Fruit fly (Drosophila melanogaster) whole organism, embryonic: ENCODE results near the gene pav.

Experiments
- CG11504 ChIP-seq: fragments of 200-800 bp; sonication (Bioruptor generic); optimal IDR thresholded peaks from 3 replicates; lab custom pipeline; 2019; ENCODE audit warnings: missing biosample characterization, mild to moderate bottlenecking, missing genetic modification characterization, moderate library complexity
- CG14441 ChIP-seq: fragments of 200-800 bp; sonication (Bioruptor generic); IDR thresholded peaks from 2 replicates; pipeline ENCODE4 v1.3.6; 2022; ENCODE audit warnings: missing biosample characterization, missing genetic modification characterization
- CG3838 ChIP-seq: fragments of 200-800 bp; sonication (Bioruptor generic); optimal IDR thresholded peaks from 3 replicates; lab custom pipeline; 2016; ENCODE audit warnings: missing biosample characterization, missing genetic modification characterization
- Six4 ChIP-seq: fragments of 200-800 bp; sonication (Bioruptor generic); optimal IDR thresholded peaks from 2 replicates; lab custom pipeline; 2016; ENCODE audit warnings: missing biosample characterization, missing genetic modification characterization
- ash1 ChIP-seq: fragments of 200-800 bp; sonication (Bioruptor generic); optimal IDR thresholded peaks from 2 replicates; lab custom pipeline; 2018; ENCODE audit warnings: missing biosample characterization, mild to moderate bottlenecking, missing genetic modification characterization
- bsh ChIP-seq, 2 experiments: fragments of 200-800 bp; sonication (Bioruptor generic); optimal IDR thresholded peaks; 2 replicates each; lab custom pipeline; 2017 to 2018; ENCODE audit warnings: mild to moderate bottlenecking in 2 of 2, missing biosample characterization in 2 of 2, missing genetic modification characterization in 2 of 2, moderate library complexity in 1 of 2
- sima ChIP-seq: fragments of 200-800 bp; sonication (Bioruptor generic); optimal IDR thresholded peaks from 2 replicates; lab custom pipeline; 2016; ENCODE audit warnings: missing biosample characterization, missing genetic modification characterization

DNA sequence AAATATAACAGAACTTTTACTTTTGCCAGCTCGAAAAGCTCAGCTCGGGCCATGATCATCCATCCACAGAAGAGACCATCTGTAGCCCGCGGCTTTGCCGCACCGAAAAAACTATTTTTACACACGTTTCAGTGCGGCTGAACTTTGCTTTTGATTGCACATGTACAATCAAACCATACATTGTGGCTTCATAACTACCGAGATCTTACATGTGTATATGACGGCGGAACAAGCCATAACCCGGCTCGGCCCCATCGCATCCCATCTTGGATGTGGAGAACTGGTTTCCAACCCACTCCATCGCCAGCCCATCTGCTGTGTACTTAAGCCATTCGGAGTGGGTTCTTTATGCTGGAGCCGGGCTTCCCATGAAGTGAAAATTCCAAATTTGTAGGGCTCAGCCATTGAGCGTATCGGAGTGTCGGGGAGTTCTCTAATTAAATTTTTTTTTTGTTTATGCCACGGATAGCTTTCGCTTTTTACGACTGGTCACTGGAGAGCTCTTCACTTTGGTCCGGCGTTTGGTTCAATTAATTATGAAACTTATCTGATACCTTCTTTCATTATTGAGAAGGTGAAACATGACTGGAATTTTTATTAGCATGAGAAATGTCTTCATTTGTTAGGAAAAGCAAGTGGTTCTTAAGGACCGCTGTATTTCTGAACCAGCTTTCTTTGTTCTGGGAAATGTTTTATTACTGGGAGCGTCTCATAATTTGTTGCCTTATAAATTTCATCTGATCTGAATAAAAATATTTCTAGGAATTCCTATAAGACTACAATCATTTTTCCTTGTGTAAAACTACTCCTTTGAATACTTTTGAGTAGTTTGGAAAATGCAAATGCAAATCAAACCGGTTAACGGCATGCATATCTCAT is 28.7 kb downstream of the pav start:
- TF ChIP-seq CG11504 (tag; lab: Kevin White, UChicago) (no peak), ash1 (GFP tag; lab: Kevin White, UChicago) (no peak), Six4 (GFP tag; lab: Kevin White, UChicago) (no peak), bsh (GFP tag; optimal IDR thresholded peaks at IDR 0.05; lab: Kevin White, UChicago) (peak in 1 of 2 experiments; percentile 11), sima (GFP tag; lab: Kevin White, UChicago) (no peak), CG3838 (GFP tag; lab: Kevin White, UChicago) (no peak), CG14441 (GFP tag; lab: Robert Waterston, UW) (no peak)
